Worm (Caenorhabditis elegans) whole organism, early embryonic: Measurements from ENCODE around the gene dcr-1.

Experiments used
- B0310.2 ChIP-seq: sonication (generic microtip); optimal IDR thresholded peaks from 2 replicates; lab custom pipeline; 2016; ENCODE audit warnings: mild to moderate bottlenecking, missing genetic modification characterization, missing compliant biosample characterization
- F13C5.2 ChIP-seq: sonication (generic microtip); optimal IDR thresholded peaks from 2 replicates; lab custom pipeline; 2017; ENCODE audit warnings: mild to moderate bottlenecking, missing genetic modification characterization, inconsistent platforms, missing compliant biosample characterization
- aly-1 ChIP-seq: sonication (generic microtip); optimal IDR thresholded peaks from 2 replicates; lab custom pipeline; 2016; ENCODE audit warnings: missing genetic modification characterization, missing compliant biosample characterization
- ama-1 ChIP-seq: fragments of 150-350 bp; optimal IDR thresholded peaks from 2 replicates; lab custom pipeline; 2014
- ceh-13 ChIP-seq: fragments of 200-800 bp; sonication (Bioruptor generic); optimal IDR thresholded peaks from 2 replicates; lab custom pipeline; 2018; ENCODE audit warnings: mild to moderate bottlenecking, missing genetic modification characterization, missing compliant biosample characterization
- ceh-36 ChIP-seq: sonication (generic microtip); optimal IDR thresholded peaks from 2 replicates; lab custom pipeline; 2016; ENCODE audit warnings: missing genetic modification characterization, inconsistent platforms, missing compliant biosample characterization
- ets-7 ChIP-seq: sonication (generic microtip); optimal IDR thresholded peaks from 2 replicates; lab custom pipeline; 2016; ENCODE audit warnings: missing genotype, missing genetic modification characterization, missing compliant biosample characterization
- flt-1 ChIP-seq: fragments of 200-800 bp; sonication (Bioruptor generic); IDR thresholded peaks from 2 replicates; pipeline ENCODE4 v1.3.6; 2022; ENCODE audit warnings: missing genetic modification characterization, missing compliant biosample characterization
- hmbx-1 ChIP-seq: sonication (generic microtip); optimal IDR thresholded peaks from 2 replicates; lab custom pipeline; 2016; ENCODE audit warnings: mild to moderate bottlenecking, missing genetic modification characterization, missing compliant biosample characterization
- hmg-4 ChIP-seq: fragments of 200-800 bp; sonication (Bioruptor generic); optimal IDR thresholded peaks from 2 replicates; lab custom pipeline; 2018; ENCODE audit warnings: mild to moderate bottlenecking, missing genetic modification characterization, missing compliant biosample characterization
- pes-1 ChIP-seq: fragments of 200-800 bp; sonication (Bioruptor generic); IDR thresholded peaks from 2 replicates; pipeline ENCODE4 v1.3.6; 2022; ENCODE audit warnings: missing genetic modification reagents, missing genetic modification characterization, missing compliant biosample characterization
- scrt-1 ChIP-seq: fragments of 200-800 bp; sonication (Bioruptor generic); IDR thresholded peaks from 2 replicates; pipeline ENCODE4 v1.3.6; 2022; ENCODE audit warnings: missing genetic modification characterization, missing compliant biosample characterization
- tbx-11 ChIP-seq: fragments of 200-800 bp; sonication (Bioruptor generic); IDR thresholded peaks from 2 replicates; pipeline ENCODE4 v1.3.6; 2022; ENCODE audit warnings: missing genetic modification characterization, missing compliant biosample characterization
- tbx-37 ChIP-seq: fragments of 200-800 bp; sonication (Bioruptor generic); conservative IDR thresholded peaks from 2 replicates; pipeline ENCODE4 v1.3.6; 2022; ENCODE audit warnings: missing genetic modification reagents, missing genetic modification characterization, missing compliant biosample characterization

DNA sequence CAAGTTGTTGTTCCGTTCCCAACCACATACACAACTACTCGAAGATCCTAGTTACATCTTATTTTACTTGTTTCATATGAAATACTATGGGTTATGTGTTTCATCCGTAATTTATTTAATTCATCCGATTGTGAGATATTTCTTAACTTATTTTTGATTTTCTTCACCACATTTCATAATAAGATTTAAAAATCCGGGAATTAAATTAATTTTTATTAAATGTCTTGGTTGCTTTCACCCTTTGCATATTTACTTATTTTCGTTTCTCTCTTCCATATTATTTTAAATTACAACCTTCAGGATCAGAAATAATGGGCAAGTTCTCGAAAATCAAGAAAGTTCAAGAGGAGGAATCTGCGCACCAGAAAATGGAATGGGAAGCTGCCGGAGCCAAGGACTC, 34.3 kb downstream of the dcr-1 start, which contains the start of gene K12H4.3:
- no peak for TF ChIP-seq B0310.2 (tag; lab: Kevin White, UChicago)
- TF ChIP-seq pes-1 (GFP tag; lab: Robert Waterston, UW), result no peak
- TF ChIP-seq ama-1 (lab: Kevin White, UChicago), result no peak
- TF ChIP-seq ceh-36 (tag; lab: Kevin White, UChicago), result no peak
- no peak for TF ChIP-seq aly-1 (tag; lab: Kevin White, UChicago)
- no peak for TF ChIP-seq hmg-4
- TF ChIP-seq hmbx-1 (tag; lab: Kevin White, UChicago), result no peak
- TF ChIP-seq tbx-37 (GFP tag; lab: Robert Waterston, UW), result no peak
- no peak for TF ChIP-seq ets-7
- no peak for TF ChIP-seq ceh-13
- no peak for TF ChIP-seq flt-1 (GFP tag; lab: Robert Waterston, UW)
- TF ChIP-seq F13C5.2 (tag; lab: Kevin White, UChicago), result no peak
- no peak for TF ChIP-seq scrt-1 (GFP tag; lab: Robert Waterston, UW)
- no peak for TF ChIP-seq tbx-11
